Fruit fly (Drosophila melanogaster) S2 (cell line): ENCODE results near the gene Cnx99A.

Experiments used
- CG8478 ChIP-seq: fragments of >200 bp; optimal IDR thresholded peaks from 2 replicates; lab custom pipeline; 2018
- CTCF ChIP-seq, 2 experiments: fragments of >200 bp; optimal IDR thresholded peaks; 2 replicates each; lab custom pipeline; 2018

DNA sequence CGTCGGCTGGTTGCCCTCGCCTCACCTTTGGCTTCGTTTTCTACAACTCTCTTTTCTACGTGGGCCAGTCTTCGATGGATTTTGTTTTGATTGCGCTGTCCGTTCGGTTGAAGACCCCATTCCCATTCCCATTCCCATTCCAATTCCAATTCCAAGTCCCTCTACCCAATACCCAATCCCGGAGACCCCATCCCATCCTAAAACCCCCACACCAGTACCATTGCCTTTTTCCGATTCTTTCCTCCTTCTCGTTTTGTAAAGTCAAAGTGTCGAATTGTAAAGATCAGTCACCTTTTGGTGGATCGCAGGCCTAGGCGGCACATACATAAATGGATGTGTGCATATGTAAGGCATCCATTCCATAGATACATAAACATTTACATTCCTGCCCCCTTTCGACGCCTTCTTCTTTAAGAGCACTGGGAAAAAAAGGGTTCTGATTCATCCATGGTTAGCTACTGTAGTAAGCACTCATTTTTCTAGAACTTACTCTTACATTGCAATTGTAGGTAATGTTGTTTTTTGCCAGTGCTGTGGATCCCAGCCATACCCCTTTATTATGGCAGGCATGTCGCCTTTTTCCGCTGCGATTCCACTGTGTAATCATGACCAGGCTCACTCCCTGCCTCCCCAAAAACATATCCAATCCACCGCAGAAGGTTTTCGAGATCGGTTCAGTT, 19.5 kb downstream of the Cnx99A start:
- TF ChIP-seq CG8478 (lab: Kevin White, UChicago) = no peak
- no peak for TF ChIP-seq CTCF (optimal IDR thresholded peaks at IDR 0.05; lab: Kevin White, UChicago)
